Fruit fly (Drosophila melanogaster) whole organism, embryonic: ENCODE results near the gene CG34283.

Experiments used
- CG1603 ChIP-seq: fragments of 200-800 bp; sonication (Bioruptor generic); optimal IDR thresholded peaks from 2 replicates; lab custom pipeline; 2019; ENCODE audit warnings: missing biosample characterization, mild to moderate bottlenecking, missing genetic modification characterization, moderate library complexity
- CG4360 ChIP-seq: fragments of 200-800 bp; sonication (Bioruptor generic); IDR thresholded peaks from 2 replicates; pipeline ENCODE4 v1.3.6; 2022; ENCODE audit warnings: missing biosample characterization, missing genetic modification characterization
- NK7.1 ChIP-seq: fragments of 200-800 bp; sonication (Bioruptor generic); optimal IDR thresholded peaks from 3 replicates; lab custom pipeline; 2016; ENCODE audit warnings: missing biosample characterization, missing genetic modification characterization

dm6 chr3R:18738705-18739434, 16.5 kb upstream of the CG34283 start:
- TF ChIP-seq CG4360 (GFP tag; lab: Robert Waterston, UW) (no peak), CG1603 (tag; lab: Kevin White, UChicago) (no peak), NK7.1 (GFP tag; lab: Kevin White, UChicago) (no peak)
